Worm (Caenorhabditis elegans) whole organism, mixed stage, embryonic: ENCODE measurements around the gene F59B2.8.

Source experiments
- blmp-1 ChIP-seq: fragments of 150-350 bp; optimal IDR thresholded peaks from 2 replicates; lab custom pipeline; 2014; ENCODE audit warnings: missing biosample characterization, missing genetic modification characterization
- ceh-39 ChIP-seq: fragments of 150-350 bp; optimal IDR thresholded peaks from 2 replicates; lab custom pipeline; 2014; ENCODE audit warnings: missing biosample characterization, missing genetic modification characterization
- ceh-43 ChIP-seq: fragments of 200-800 bp; sonication (Bioruptor generic); optimal IDR thresholded peaks from 2 replicates; lab custom pipeline; 2018; ENCODE audit warnings: mild to moderate bottlenecking, missing genetic modification characterization, moderate library complexity, missing compliant biosample characterization
- ceh-83 ChIP-seq: fragments of 200-800 bp; sonication (Bioruptor generic); optimal IDR thresholded peaks from 2 replicates; lab custom pipeline; 2018; ENCODE audit warnings: mild to moderate bottlenecking, missing genetic modification characterization, missing compliant biosample characterization
- cnd-1 ChIP-seq: fragments of 200-800 bp; sonication (Bioruptor generic); optimal IDR thresholded peaks from 2 replicates; lab custom pipeline; 2018; ENCODE audit warnings: mild to moderate bottlenecking, missing genetic modification characterization, missing compliant biosample characterization
- drap-1 ChIP-seq: fragments of 200-800 bp; sonication (Bioruptor generic); optimal IDR thresholded peaks from 3 replicates; lab custom pipeline; 2018; ENCODE audit warnings: mild to moderate bottlenecking, missing genetic modification characterization, missing compliant biosample characterization
- elt-1 ChIP-seq: sonication (generic microtip); optimal IDR thresholded peaks from 2 replicates; lab custom pipeline; 2017; ENCODE audit warnings: missing genetic modification characterization, mild to moderate bottlenecking, missing compliant biosample characterization, antibody characterized with exemption, moderate library complexity, borderline replicate concordance; ENCODE audit not compliant: insufficient read depth
- flh-1 ChIP-seq: fragments of 200-800 bp; sonication (Bioruptor generic); optimal IDR thresholded peaks from 2 replicates; lab custom pipeline; 2018; ENCODE audit warnings: mild to moderate bottlenecking, missing genetic modification characterization, moderate library complexity, missing compliant biosample characterization
- ham-2 ChIP-seq: fragments of 200-800 bp; sonication (Bioruptor generic); optimal IDR thresholded peaks from 2 replicates; lab custom pipeline; 2018; ENCODE audit warnings: mild to moderate bottlenecking, missing genetic modification characterization, missing compliant biosample characterization
- lsy-2 ChIP-seq: fragments of 150-350 bp; optimal IDR thresholded peaks from 2 replicates; lab custom pipeline; 2014; ENCODE audit warnings: missing biosample characterization, missing genetic modification characterization
- mab-5 ChIP-seq: fragments of 150-350 bp; optimal IDR thresholded peaks from 2 replicates; lab custom pipeline; 2014; ENCODE audit warnings: missing biosample characterization, missing genetic modification characterization
- mep-1 ChIP-seq: fragments of 150-350 bp; optimal IDR thresholded peaks from 2 replicates; lab custom pipeline; 2017; ENCODE audit warnings: missing biosample characterization, missing genetic modification reagents, missing genetic modification characterization, inconsistent platforms
- pha-4 ChIP-seq: fragments of 150-350 bp; optimal IDR thresholded peaks from 2 replicates; lab custom pipeline; 2018; ENCODE audit warnings: missing biosample characterization, missing genetic modification reagents, missing genetic modification characterization
- sem-2 ChIP-seq: fragments of 200-800 bp; sonication (Bioruptor generic); optimal IDR thresholded peaks from 2 replicates; lab custom pipeline; 2018; ENCODE audit warnings: mild to moderate bottlenecking, missing genetic modification characterization, missing compliant biosample characterization
- sptf-1 ChIP-seq: sonication (generic microtip); optimal IDR thresholded peaks from 2 replicates; lab custom pipeline; 2017; ENCODE audit warnings: mild to moderate bottlenecking, missing genetic modification characterization, moderate library complexity, missing compliant biosample characterization
- tbx-8 ChIP-seq: fragments of 200-800 bp; sonication (Bioruptor generic); optimal IDR thresholded peaks from 2 replicates; lab custom pipeline; 2018; ENCODE audit warnings: mild to moderate bottlenecking, missing genetic modification characterization, moderate library complexity, missing compliant biosample characterization
- unc-120 ChIP-seq: sonication (generic microtip); optimal IDR thresholded peaks from 2 replicates; lab custom pipeline; 2017; ENCODE audit warnings: missing genetic modification characterization, missing compliant biosample characterization; ENCODE audit not compliant: poor library complexity, severe bottlenecking
- zip-8 ChIP-seq: fragments of 150-350 bp; optimal IDR thresholded peaks from 2 replicates; lab custom pipeline; 2014; ENCODE audit warnings: missing biosample characterization, missing genetic modification characterization
- ztf-11 ChIP-seq: fragments of 150-350 bp; optimal IDR thresholded peaks from 2 replicates; lab custom pipeline; 2014; ENCODE audit warnings: missing biosample characterization, missing genetic modification characterization

F59B2.8 gene

DNA sequence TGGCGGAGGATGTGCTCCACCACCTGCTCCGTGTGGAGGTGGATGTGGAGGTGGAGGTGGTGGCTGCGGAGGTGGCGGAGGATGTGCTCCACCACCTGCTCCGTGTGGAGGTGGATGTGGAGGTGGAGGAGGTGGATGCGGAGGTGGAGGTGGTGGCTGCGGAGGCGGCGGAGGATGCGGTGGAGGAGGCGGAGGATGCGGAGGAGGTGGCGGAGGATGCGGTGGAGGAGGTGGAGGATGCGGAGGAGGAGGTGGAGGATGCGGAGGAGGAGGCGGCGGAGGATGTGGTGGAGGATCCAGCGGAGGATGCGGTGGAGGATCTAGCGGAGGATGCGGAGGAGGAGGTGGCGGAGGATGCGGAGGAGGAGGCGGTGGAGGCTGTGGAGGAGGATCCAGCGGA is 47.5 kb downstream of the F59B2.8 start:
- TF ChIP-seq cnd-1 = peak; percentile 40
- no peak for TF ChIP-seq lsy-2 (tag; lab: Kevin White, UChicago)
- peak; percentile 21 for TF ChIP-seq sptf-1 (tag; lab: Kevin White, UChicago)

DNA sequence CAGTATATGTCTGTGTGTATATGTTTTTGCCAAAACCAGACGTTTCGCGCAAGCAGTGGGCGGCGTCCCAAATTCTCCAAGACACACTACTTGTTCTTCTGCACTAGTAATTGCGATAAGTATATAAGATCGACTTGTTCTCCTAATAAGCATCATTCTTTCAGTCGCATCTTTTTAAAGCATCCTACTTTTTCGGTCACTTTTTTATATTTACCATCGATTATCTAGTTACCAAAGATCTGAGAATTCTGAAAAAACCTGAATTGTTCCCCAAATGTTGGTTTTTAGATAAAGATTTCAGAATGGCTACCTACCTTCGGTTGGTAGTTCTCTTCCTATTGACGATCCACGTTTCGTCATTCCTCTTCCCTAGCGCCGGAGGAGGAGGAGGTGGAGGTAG is 48.0 kb downstream of the F59B2.8 start, which contains the start of gene grl-25:
Gene grl-25, plus strand, starts transcription at position 301 of the 400 bp plus-strand sequence.
- TF ChIP-seq tbx-8 (GFP tag; lab: Kevin White, UChicago) (no peak), ceh-83 (GFP tag; lab: Kevin White, UChicago) (no peak), blmp-1 (tag; lab: Kevin White, UChicago) (no peak), lsy-2 (tag; lab: Kevin White, UChicago) (no peak), pha-4 (tag; lab: Kevin White, UChicago) (no peak), elt-1 (tag; lab: Kevin White, UChicago) (no peak), ztf-11 (tag; lab: Kevin White, UChicago) (no peak), flh-1 (GFP tag; lab: Kevin White, UChicago) (no peak), unc-120 (tag; lab: Kevin White, UChicago) (no peak), ham-2 (GFP tag; lab: Kevin White, UChicago) (no peak), ceh-39 (tag; lab: Kevin White, UChicago) (no peak), sem-2 (GFP tag; lab: Kevin White, UChicago) (no peak), mep-1 (no peak)

- TF ChIP-seq mab-5 (tag; lab: Kevin White, UChicago) = no peak
- TF ChIP-seq drap-1 (GFP tag; lab: Kevin White, UChicago) = no peak
- TF ChIP-seq ceh-43 (GFP tag; lab: Kevin White, UChicago) = no peak
- TF ChIP-seq cnd-1 = no peak
- TF ChIP-seq zip-8 = peak; percentile 29
Measured at ce11 chrIII:8960664-8961063, 49.3 kb downstream of the F59B2.8 start, which contains the start of gene ZK643.6. Gene ZK643.6, minus strand, starts transcription at chrIII:8960764.
